Worm (Caenorhabditis elegans) whole organism, L2 larva: Measurements from ENCODE around the gene Y39G8C.2.
A peak's percentile ranks its signal among the peaks of the same experiment; 100 is the strongest.

Experiments
- C34F6.9 ChIP-seq: fragments of 150-350 bp; optimal IDR thresholded peaks from 2 replicates; lab custom pipeline; 2014; ENCODE audit warnings: missing biosample characterization, missing genetic modification characterization
- R02D3.7 ChIP-seq: fragments of 150-350 bp; optimal IDR thresholded peaks from 2 replicates; lab custom pipeline; 2014; ENCODE audit warnings: missing biosample characterization, missing genetic modification characterization
- Y55F3AM.14 ChIP-seq: fragments of 200-800 bp; sonication (Bioruptor generic); optimal IDR thresholded peaks from 2 replicates; lab custom pipeline; 2018; ENCODE audit warnings: mild to moderate bottlenecking, missing genetic modification characterization, missing compliant biosample characterization
- ZK546.5 ChIP-seq: sonication (generic microtip); optimal IDR thresholded peaks from 2 replicates; lab custom pipeline; 2017; ENCODE audit warnings: missing biosample characterization, missing genetic modification characterization
- alr-1 ChIP-seq: fragments of 150-350 bp; optimal IDR thresholded peaks from 2 replicates; lab custom pipeline; 2014; ENCODE audit warnings: missing biosample characterization, missing genetic modification characterization
- aly-2 ChIP-seq: fragments of 150-350 bp; optimal IDR thresholded peaks from 2 replicates; lab custom pipeline; 2014; ENCODE audit warnings: missing biosample characterization, missing genetic modification characterization
- ama-1 ChIP-seq: fragments of 150-350 bp; optimal IDR thresholded peaks from 2 replicates; lab custom pipeline; 2018; ENCODE audit warnings: inconsistent platforms
- blmp-1 ChIP-seq: sonication (generic microtip); optimal IDR thresholded peaks from 2 replicates; lab custom pipeline; 2017; ENCODE audit warnings: missing genetic modification characterization, mild to moderate bottlenecking, missing compliant biosample characterization, antibody characterized with exemption, moderate library complexity; ENCODE audit not compliant: insufficient read depth
- ceh-16 ChIP-seq: fragments of 150-350 bp; optimal IDR thresholded peaks from 2 replicates; lab custom pipeline; 2014; ENCODE audit warnings: missing biosample characterization, missing genetic modification characterization
- ceh-82 ChIP-seq: fragments of 150-350 bp; optimal IDR thresholded peaks from 2 replicates; lab custom pipeline; 2014; ENCODE audit warnings: missing biosample characterization, missing genetic modification characterization
- crh-2 ChIP-seq: sonication (generic microtip); optimal IDR thresholded peaks from 2 replicates; lab custom pipeline; 2017; ENCODE audit warnings: missing biosample characterization, missing genetic modification characterization
- dmd-4 ChIP-seq: sonication (generic microtip); optimal IDR thresholded peaks from 2 replicates; lab custom pipeline; 2017; ENCODE audit warnings: missing biosample characterization, missing genetic modification characterization
- egl-27 ChIP-seq: sonication (generic microtip); optimal IDR thresholded peaks from 3 replicates; lab custom pipeline; 2017; ENCODE audit warnings: missing biosample characterization, missing genetic modification reagents, missing genetic modification characterization
- elt-1 ChIP-seq: fragments of 150-350 bp; optimal IDR thresholded peaks from 2 replicates; lab custom pipeline; 2014; ENCODE audit warnings: missing biosample characterization, missing genetic modification characterization
- fos-1 ChIP-seq: fragments of 150-350 bp; optimal IDR thresholded peaks from 2 replicates; lab custom pipeline; 2014; ENCODE audit warnings: missing biosample characterization, missing genetic modification characterization
- gmeb-1 ChIP-seq: fragments of 150-350 bp; optimal IDR thresholded peaks from 2 replicates; lab custom pipeline; 2014; ENCODE audit warnings: missing biosample characterization, missing genetic modification characterization
- lsy-2 ChIP-seq, 2 experiments: fragments of 150-350 bp in 1 of 2; sonication (generic microtip) in 1 of 2; optimal IDR thresholded peaks; 2 replicates each; lab custom pipeline; 2014 to 2017; ENCODE audit warnings: missing biosample characterization in 2 of 2, missing genetic modification characterization in 2 of 2
- mab-5 ChIP-seq: fragments of 150-350 bp; optimal IDR thresholded peaks from 2 replicates; lab custom pipeline; 2014; ENCODE audit warnings: missing biosample characterization, missing genetic modification characterization
- mdl-1 ChIP-seq, 2 experiments: fragments of 150-350 bp in 1 of 2; sonication (generic microtip) in 1 of 2; optimal IDR thresholded peaks; 2 replicates each; lab custom pipeline; 2017; ENCODE audit warnings: missing biosample characterization in 2 of 2, missing genetic modification characterization in 2 of 2
- nhr-10 ChIP-seq: sonication (generic microtip); optimal IDR thresholded peaks from 2 replicates; lab custom pipeline; 2017; ENCODE audit warnings: missing biosample characterization, missing genetic modification characterization
- nhr-11 ChIP-seq: fragments of 150-350 bp; optimal IDR thresholded peaks from 2 replicates; lab custom pipeline; 2014; ENCODE audit warnings: missing biosample characterization, missing genetic modification characterization
- nhr-12 ChIP-seq: fragments of 150-350 bp; optimal IDR thresholded peaks from 2 replicates; lab custom pipeline; 2014; ENCODE audit warnings: missing biosample characterization, missing genetic modification characterization
- nhr-129 ChIP-seq: fragments of 150-350 bp; optimal IDR thresholded peaks from 2 replicates; lab custom pipeline; 2014; ENCODE audit warnings: missing biosample characterization, missing genetic modification characterization
- nhr-237 ChIP-seq: fragments of 150-350 bp; optimal IDR thresholded peaks from 2 replicates; lab custom pipeline; 2014; ENCODE audit warnings: missing biosample characterization, missing genetic modification characterization
- nhr-25 ChIP-seq: fragments of 150-350 bp; sonication (generic microtip); optimal IDR thresholded peaks from 3 replicates; lab custom pipeline; 2014; ENCODE audit warnings: missing biosample characterization, missing genetic modification characterization
- nhr-6 ChIP-seq: fragments of 150-350 bp; optimal IDR thresholded peaks from 2 replicates; lab custom pipeline; 2014; ENCODE audit warnings: missing biosample characterization, missing genetic modification characterization
- nhr-77 ChIP-seq: fragments of 150-350 bp; optimal IDR thresholded peaks from 2 replicates; lab custom pipeline; 2014; ENCODE audit warnings: missing biosample characterization, missing genetic modification characterization
- peb-1 ChIP-seq: fragments of 150-350 bp; optimal IDR thresholded peaks from 2 replicates; lab custom pipeline; 2014; ENCODE audit warnings: missing biosample characterization, missing genetic modification characterization
- sem-4 ChIP-seq: fragments of 150-350 bp; optimal IDR thresholded peaks from 2 replicates; lab custom pipeline; 2014; ENCODE audit warnings: missing biosample characterization, missing genetic modification reagents, missing genetic modification characterization
- skn-1 ChIP-seq: sonication (generic microtip); optimal IDR thresholded peaks from 2 replicates; lab custom pipeline; 2017; ENCODE audit warnings: missing biosample characterization, missing genetic modification characterization
- sma-3 ChIP-seq: sonication (generic microtip); optimal IDR thresholded peaks from 2 replicates; lab custom pipeline; 2016; ENCODE audit warnings: missing genetic modification reagents, missing genetic modification characterization, missing compliant biosample characterization
- snpc-4 ChIP-seq: fragments of 150-350 bp; optimal IDR thresholded peaks from 2 replicates; lab custom pipeline; 2014; ENCODE audit warnings: missing biosample characterization, missing genetic modification characterization
- unc-39 ChIP-seq: fragments of 150-350 bp; optimal IDR thresholded peaks from 2 replicates; lab custom pipeline; 2014; ENCODE audit warnings: missing biosample characterization, missing genetic modification characterization
- unc-62 ChIP-seq: fragments of 150-350 bp; optimal IDR thresholded peaks from 2 replicates; lab custom pipeline; 2014; ENCODE audit warnings: missing biosample characterization, missing genetic modification reagents, missing genetic modification characterization
- zag-1 ChIP-seq: fragments of 150-350 bp; optimal IDR thresholded peaks from 2 replicates; lab custom pipeline; 2014; ENCODE audit warnings: missing biosample characterization, missing genetic modification characterization
- ztf-1 ChIP-seq: fragments of 200-800 bp; sonication (Bioruptor generic); conservative IDR thresholded peaks from 2 replicates; pipeline ENCODE4 v1.3.6; 2022; ENCODE audit warnings: missing genetic modification characterization, missing compliant biosample characterization
- ztf-11 ChIP-seq: sonication (generic microtip); optimal IDR thresholded peaks from 2 replicates; lab custom pipeline; 2017; ENCODE audit warnings: missing biosample characterization, missing genetic modification characterization
- ztf-4 ChIP-seq: fragments of 150-350 bp; optimal IDR thresholded peaks from 2 replicates; lab custom pipeline; 2014; ENCODE audit warnings: missing biosample characterization, missing genetic modification characterization

The Y39G8C.2 gene

ce11 chrII:14129191-14129590 is 31.8 kb upstream of the Y39G8C.2 start:
- TF ChIP-seq R02D3.7: no peak
- no peak for TF ChIP-seq nhr-237 (tag; lab: Kevin White, UChicago)
- TF ChIP-seq dmd-4: no peak
- no peak for TF ChIP-seq nhr-12 (tag; lab: Kevin White, UChicago)
- no peak for TF ChIP-seq ceh-16
- no peak for TF ChIP-seq ztf-11 (tag; lab: Kevin White, UChicago)
- TF ChIP-seq elt-1 (tag; lab: Kevin White, UChicago): no peak
- TF ChIP-seq peb-1 (tag; lab: Kevin White, UChicago): no peak
- TF ChIP-seq zag-1 (tag; lab: Kevin White, UChicago): no peak
- no peak for TF ChIP-seq ztf-4 (tag; lab: Kevin White, UChicago)
- TF ChIP-seq crh-2: no peak
- no peak for TF ChIP-seq mdl-1 (tag; optimal IDR thresholded peaks at IDR 0.05; lab: Kevin White, UChicago)
- no peak for TF ChIP-seq nhr-10 (tag; lab: Kevin White, UChicago)
- no peak for TF ChIP-seq C34F6.9

DNA sequence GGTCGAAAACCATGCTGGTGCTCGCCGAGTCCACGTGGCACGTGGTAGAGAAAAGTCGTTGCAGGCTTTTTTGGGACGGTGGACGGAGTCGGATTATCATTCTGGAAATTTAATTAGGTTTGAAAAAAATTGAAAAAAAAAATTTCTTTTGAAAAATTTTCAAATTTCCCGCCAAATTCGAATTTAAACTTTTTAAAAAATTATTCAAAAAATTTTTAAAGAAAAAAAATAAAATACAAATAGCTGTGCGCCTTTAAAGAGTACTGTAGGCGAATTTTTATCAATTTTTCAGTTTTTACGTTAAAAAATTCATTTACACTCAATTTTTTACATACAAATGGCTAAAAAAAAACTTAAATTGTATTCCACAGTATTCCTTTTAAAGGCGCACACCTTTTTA is 29.4 kb upstream of the Y39G8C.2 start, which contains the start of gene K09E4.3:
TSS of gene K09E4.3 (minus strand) at position 101 of the 400 bp plus-strand sequence.
- TF ChIP-seq ZK546.5 (tag; lab: Kevin White, UChicago) (no peak), peb-1 (tag; lab: Kevin White, UChicago) (no peak), skn-1 (tag; lab: Kevin White, UChicago) (no peak), C34F6.9 (no peak), aly-2 (tag; lab: Kevin White, UChicago) (no peak), mab-5 (no peak), unc-62 (GFP tag; lab: Kevin White, UChicago) (no peak), ztf-4 (tag; lab: Kevin White, UChicago) (no peak), alr-1 (tag; lab: Kevin White, UChicago) (no peak), ztf-1 (GFP tag; lab: Robert Waterston, UW) (no peak), nhr-25 (tag; lab: Kevin White, UChicago) (no peak), nhr-11 (tag; lab: Kevin White, UChicago) (no peak), lsy-2 (tag; optimal IDR thresholded peaks at IDR 0.05; lab: Kevin White, UChicago) (no peak), ama-1 (lab: Kevin White, UChicago) (no peak), blmp-1 (tag; lab: Kevin White, UChicago) (no peak), fos-1 (tag; lab: Kevin White, UChicago) (no peak), gmeb-1 (tag; lab: Kevin White, UChicago) (no peak), nhr-77 (tag; lab: Kevin White, UChicago) (no peak), nhr-129 (tag; lab: Kevin White, UChicago) (no peak), mdl-1 (tag; optimal IDR thresholded peaks at IDR 0.05; lab: Kevin White, UChicago) (no peak)

ce11 chrII:14122065-14122464 is 24.6 kb upstream of the Y39G8C.2 start, which contains the start of gene K09E4.4:
Gene K09E4.4 (minus strand): TSS chrII:14122165.
- no peak for TF ChIP-seq C34F6.9
- no peak for TF ChIP-seq peb-1 (tag; lab: Kevin White, UChicago)
- no peak for TF ChIP-seq egl-27 (tag; lab: Kevin White, UChicago)
- TF ChIP-seq sma-3 (GFP tag; lab: Kevin White, UChicago): no peak
- no peak for TF ChIP-seq nhr-6 (tag; lab: Kevin White, UChicago)
- no peak for TF ChIP-seq elt-1 (tag; lab: Kevin White, UChicago)
- TF ChIP-seq R02D3.7: no peak
- no peak for TF ChIP-seq sem-4 (tag; lab: Kevin White, UChicago)
- TF ChIP-seq, all 48 proteins: peak for 0

DNA sequence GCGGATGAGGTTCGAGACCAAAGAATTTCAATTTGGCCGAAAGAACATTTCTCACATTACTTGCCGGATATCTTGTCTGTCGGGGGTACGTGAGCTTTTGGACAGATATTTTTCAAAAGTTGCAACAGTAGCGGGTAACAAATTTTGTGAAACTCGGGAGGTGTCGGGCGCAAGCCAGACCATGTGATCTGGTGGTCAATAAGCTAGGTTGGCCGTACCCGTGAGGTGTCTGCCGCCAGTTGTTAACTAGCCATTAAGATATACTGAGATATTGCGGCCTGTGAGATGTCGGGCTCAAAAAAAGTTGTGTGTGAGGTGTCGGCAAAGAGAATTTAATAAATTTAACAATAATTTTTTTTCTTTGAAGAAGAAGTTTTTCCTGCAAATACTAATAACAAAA is 21.0 kb upstream of the Y39G8C.2 start:
- TF ChIP-seq zag-1 (tag; lab: Kevin White, UChicago) (no peak), dmd-4 (no peak), blmp-1 (tag; lab: Kevin White, UChicago) (no peak), gmeb-1 (tag; lab: Kevin White, UChicago) (no peak), snpc-4 (tag; lab: Kevin White, UChicago) (peak; percentile 4), skn-1 (tag; lab: Kevin White, UChicago) (no peak)

DNA sequence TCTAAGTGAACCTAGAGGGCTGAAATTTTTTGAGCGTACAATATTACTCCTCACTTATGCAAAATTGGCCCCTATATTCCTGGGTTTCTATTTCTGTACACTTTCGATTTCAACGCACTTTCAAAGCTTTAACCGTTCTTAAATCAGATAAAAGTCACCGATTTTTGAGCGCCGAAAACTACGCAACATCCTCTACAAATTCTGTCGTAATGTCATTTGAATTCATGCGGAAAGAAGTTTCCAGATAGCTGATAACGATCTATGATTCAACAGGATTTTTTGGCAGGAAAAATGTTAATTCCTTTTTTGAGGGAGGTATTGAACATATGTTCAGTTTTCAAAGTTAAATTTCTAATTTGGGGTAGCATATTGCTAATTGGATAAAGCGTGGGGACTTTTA is 15.4 kb upstream of the Y39G8C.2 start:
- TF ChIP-seq nhr-11 (tag; lab: Kevin White, UChicago) (no peak), nhr-237 (tag; lab: Kevin White, UChicago) (no peak), lsy-2 (tag; optimal IDR thresholded peaks at IDR 0.05; lab: Kevin White, UChicago) (no peak), Y55F3AM.14 (no peak), R02D3.7 (no peak), sem-4 (tag; lab: Kevin White, UChicago) (no peak), unc-39 (tag; lab: Kevin White, UChicago) (no peak), nhr-6 (tag; lab: Kevin White, UChicago) (no peak), ztf-4 (tag; lab: Kevin White, UChicago) (no peak), nhr-12 (tag; lab: Kevin White, UChicago) (no peak), mab-5 (no peak), ceh-82 (tag; lab: Kevin White, UChicago) (no peak)
